Fruit fly (Drosophila melanogaster): Measurements from ENCODE around the gene p38c.

The p38c gene

DNA sequence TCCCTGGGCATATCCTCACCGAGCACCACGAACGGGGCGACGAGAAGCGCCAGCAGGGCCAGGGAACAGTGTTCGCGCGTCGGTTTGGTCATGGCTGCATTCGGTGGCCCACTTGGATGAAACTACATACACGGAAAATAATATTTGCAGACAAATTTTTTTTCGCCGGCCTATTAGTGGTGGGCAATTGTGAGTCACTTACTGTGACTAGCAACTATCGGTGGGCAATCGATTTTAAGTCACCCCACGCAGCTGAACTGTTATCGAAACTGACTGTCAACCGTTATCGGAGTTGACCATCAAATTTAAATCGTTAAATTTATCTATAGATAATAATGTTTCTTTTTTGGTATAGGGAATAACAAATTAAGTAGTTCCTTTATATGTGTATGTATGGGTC, 19.4 kb upstream of the p38c start, which contains the start of gene CG5510:
TSS of gene CG5510 (minus strand) at position 201 of the 400 bp plus-strand sequence.
- TF ChIP-seq Dp (GFP tag; optimal IDR thresholded peaks at IDR 0.05) (peak; percentile 96), org-1 (GFP tag; optimal IDR thresholded peaks at IDR 0.05) (no peak), CG7786 (GFP tag; optimal IDR thresholded peaks at IDR 0.05) (peak; percentile 25), CG13894 (tag; optimal IDR thresholded peaks at IDR 0.05) (peak; percentile 62), NfI (GFP tag; optimal IDR thresholded peaks at IDR 0.05) (peak; percentile 27), Aef1 (GFP tag; IDR thresholded peaks at IDR 0.05) (peak; percentile 57; the same call in 2 of the 3 replicates), CG2129 (GFP tag; IDR thresholded peaks at IDR 0.05; ENCODE audit: partially characterized antibody) (peak; percentile 86), CG9609 (GFP tag; optimal IDR thresholded peaks at IDR 0.05) (peak; percentile 57), C15 (GFP tag; IDR thresholded peaks at IDR 0.05) (no peak), Ptx1 (GFP tag; IDR thresholded peaks at IDR 0.05) (peak; percentile 48; the same call in 1 of the 2 replicates), CG10274 (GFP tag; optimal IDR thresholded peaks at IDR 0.05) (no peak), pan (optimal IDR thresholded peaks at IDR 0.05) (no peak), pan (GFP tag; optimal IDR thresholded peaks at IDR 0.05 in 1 of 2, IDR thresholded peaks at IDR 0.05 in 1 of 2) (peak in 1 of 2 experiments; percentile 53), CG14441 (GFP tag; IDR thresholded peaks at IDR 0.05) (0 out of 2 replicates have a peak, but pooled peaks have one; percentile 10), CG13123 (GFP tag; optimal IDR thresholded peaks at IDR 0.05) (no peak), yki (optimal IDR thresholded peaks at IDR 0.05) (no peak), Eip74EF (GFP tag; optimal IDR thresholded peaks at IDR 0.05) (no peak), fru (optimal IDR thresholded peaks at IDR 0.05) (no peak), CG12104 (GFP tag; optimal IDR thresholded peaks at IDR 0.05) (no peak), usp (GFP tag; optimal IDR thresholded peaks at IDR 0.05) (no peak), Bteb2 (GFP tag; optimal IDR thresholded peaks at IDR 0.05) (peak; percentile 11), abd-A (tag; optimal IDR thresholded peaks at IDR 0.05) (no peak), CG14965 (GFP tag; optimal IDR thresholded peaks at IDR 0.05; ENCODE audit: borderline replicate concordance) (no peak), MTF-1 (GFP tag; optimal IDR thresholded peaks at IDR 0.05; ENCODE audit: borderline replicate concordance) (no peak), Abd-B (GFP tag; optimal IDR thresholded peaks at IDR 0.05) (no peak), Myb (GFP tag; optimal IDR thresholded peaks at IDR 0.05) (peak; percentile 97), CG11695 (GFP tag; IDR thresholded peaks at IDR 0.05) (no peak; the same call in 2 of the 3 replicates), CG1647 (GFP tag; optimal IDR thresholded peaks at IDR 0.05) (no peak), CG5245 (GFP tag; optimal IDR thresholded peaks at IDR 0.05) (peak; percentile 9), Side (GFP tag; optimal IDR thresholded peaks at IDR 0.05) (peak; percentile 62), Gug (GFP tag; IDR thresholded peaks at IDR 0.05) (peak; percentile 64; the same call in 2 of the 4 replicates), CG3065 (GFP tag; optimal IDR thresholded peaks at IDR 0.05) (no peak), jing (GFP tag; optimal IDR thresholded peaks at IDR 0.05) (no peak), CG17802 (tag; optimal IDR thresholded peaks at IDR 0.05) (no peak), CG31224 (GFP tag; IDR thresholded peaks at IDR 0.05) (peak; percentile 26; the same call in 1 of the 2 replicates), CG18619 (GFP tag; optimal IDR thresholded peaks at IDR 0.05) (no peak), cas (GFP tag; IDR thresholded peaks at IDR 0.05) (no peak), CG18476 (GFP tag; optimal IDR thresholded peaks at IDR 0.05) (peak; percentile 33), inv (GFP tag; IDR thresholded peaks at IDR 0.05; ENCODE audit: partially characterized antibody) (peak; percentile 95), Optix (GFP tag; IDR thresholded peaks at IDR 0.05) (no peak), amos (GFP tag; IDR thresholded peaks at IDR 0.05; ENCODE audit: partially characterized antibody) (peak; percentile 98), CG2889 (GFP tag; IDR thresholded peaks at IDR 0.05) (0 out of 3 replicates have a peak, but pooled peaks have one; percentile 32), pita (GFP tag; optimal IDR thresholded peaks at IDR 0.05) (no peak), Trl (optimal IDR thresholded peaks at IDR 0.05) (no peak), Trl (GFP tag; optimal IDR thresholded peaks at IDR 0.05) (peak; percentile 40), nerfin-1 (tag; optimal IDR thresholded peaks at IDR 0.05) (no peak), Nf-YA (GFP tag; IDR thresholded peaks at IDR 0.05) (no peak), CG2199 (GFP tag; IDR thresholded peaks at IDR 0.05) (no peak), Fer3 (tag; optimal IDR thresholded peaks at IDR 0.05) (peak; percentile 8), CG7839 (tag; optimal IDR thresholded peaks at IDR 0.05) (no peak), CG1602 (GFP tag; optimal IDR thresholded peaks at IDR 0.05) (peak; percentile 20), Six4 (GFP tag; optimal IDR thresholded peaks at IDR 0.05) (no peak)

Data from whole organism, embryonic.